Fruit fly (Drosophila melanogaster): ENCODE measurements around the gene REPTOR-BP.

DNA sequence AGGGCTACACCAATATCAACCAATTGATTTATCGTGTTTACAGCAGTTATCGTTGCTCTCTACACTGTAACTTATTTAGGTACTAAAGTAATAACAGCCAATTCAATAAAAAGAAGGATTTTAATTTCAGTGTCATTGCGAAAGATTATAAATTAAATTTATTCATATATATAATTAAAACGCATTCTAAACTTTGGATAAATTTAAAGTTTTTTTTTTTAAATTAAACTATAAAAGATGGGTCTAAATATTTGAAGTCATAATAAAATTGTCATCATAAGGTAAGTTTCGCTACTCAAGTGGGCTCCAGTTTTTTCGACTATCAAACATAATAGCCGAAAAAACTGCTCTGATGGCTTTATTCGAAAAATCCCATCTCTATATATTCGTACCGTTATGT lies 8.3 kb downstream of the REPTOR-BP start, which contains the start of gene trk:
- TF ChIP-seq Ets96B (tag; optimal IDR thresholded peaks at IDR 0.05) (no peak), pdm3 (GFP tag; optimal IDR thresholded peaks at IDR 0.05) (no peak), CG31627 (GFP tag; optimal IDR thresholded peaks at IDR 0.05) (no peak), Blimp-1 (GFP tag; optimal IDR thresholded peaks at IDR 0.05) (no peak), Eip75B (GFP tag; optimal IDR thresholded peaks at IDR 0.05) (no peak), fkh (GFP tag; optimal IDR thresholded peaks at IDR 0.05) (no peak), CG6808 (GFP tag; optimal IDR thresholded peaks at IDR 0.05) (no peak), Eip78C (GFP tag) (no peak), svp (GFP tag) (no peak)
